Fruit fly (Drosophila melanogaster) whole organism, embryonic: ENCODE data around the gene Men.

ENCODE experiments used
- Abd-B ChIP-seq: fragments of 200-800 bp; sonication (Bioruptor generic); optimal IDR thresholded peaks from 2 replicates; lab custom pipeline; 2018; ENCODE audit warnings: missing biosample characterization, mild to moderate bottlenecking, missing genetic modification characterization, moderate library complexity
- Atf-2 ChIP-seq: fragments of 200-800 bp; sonication (Bioruptor generic); optimal IDR thresholded peaks from 2 replicates; lab custom pipeline; 2016; ENCODE audit warnings: missing biosample characterization, missing genetic modification characterization
- B-H1 ChIP-seq: fragments of 200-800 bp; sonication (Bioruptor generic); IDR thresholded peaks from 3 replicates; pipeline ENCODE4 v1.3.6; 2022; ENCODE audit warnings: missing biosample characterization, missing genetic modification characterization
- CG10979 ChIP-seq: fragments of 200-800 bp; sonication (Bioruptor generic); optimal IDR thresholded peaks from 2 replicates; lab custom pipeline; 2018; ENCODE audit warnings: missing biosample characterization, mild to moderate bottlenecking, missing genetic modification characterization, moderate library complexity
- CG11504 ChIP-seq: fragments of 200-800 bp; sonication (Bioruptor generic); optimal IDR thresholded peaks from 3 replicates; lab custom pipeline; 2019; ENCODE audit warnings: missing biosample characterization, mild to moderate bottlenecking, missing genetic modification characterization, moderate library complexity
- CG12744 ChIP-seq: fragments of 200-800 bp; sonication (Bioruptor generic); optimal IDR thresholded peaks from 2 replicates; lab custom pipeline; 2016; ENCODE audit warnings: missing biosample characterization, missing genetic modification characterization
- CG12942 ChIP-seq: fragments of 200-800 bp; sonication (Bioruptor generic); optimal IDR thresholded peaks from 3 replicates; lab custom pipeline; 2016; ENCODE audit warnings: missing biosample characterization, missing genetic modification characterization
- CG13424 ChIP-seq: fragments of 200-800 bp; sonication (Bioruptor generic); optimal IDR thresholded peaks from 2 replicates; lab custom pipeline; 2019; ENCODE audit warnings: missing biosample characterization, mild to moderate bottlenecking, missing genetic modification characterization, moderate library complexity
- CG14860 ChIP-seq: fragments of 200-800 bp; sonication (Bioruptor generic); IDR thresholded peaks from 3 replicates; pipeline ENCODE4 v1.3.6; 2022; ENCODE audit warnings: missing biosample characterization, missing genetic modification characterization; ENCODE audit not compliant: partially characterized antibody
- CG15269 ChIP-seq: fragments of 200-800 bp; sonication (Bioruptor generic); optimal IDR thresholded peaks from 2 replicates; lab custom pipeline; 2018; ENCODE audit warnings: missing biosample characterization, mild to moderate bottlenecking, missing genetic modification characterization, moderate library complexity
- CG1529 ChIP-seq: fragments of 200-800 bp; sonication (Bioruptor generic); optimal IDR thresholded peaks from 3 replicates; lab custom pipeline; 2018; ENCODE audit warnings: missing biosample characterization, missing genetic modification characterization
- CG1603 ChIP-seq: fragments of 200-800 bp; sonication (Bioruptor generic); optimal IDR thresholded peaks from 2 replicates; lab custom pipeline; 2019; ENCODE audit warnings: missing biosample characterization, mild to moderate bottlenecking, missing genetic modification characterization, moderate library complexity
- CG17359 ChIP-seq: fragments of 200-800 bp; sonication (Bioruptor generic); optimal IDR thresholded peaks from 3 replicates; lab custom pipeline; 2018; ENCODE audit warnings: missing biosample characterization, mild to moderate bottlenecking, missing genetic modification characterization, moderate library complexity
- CG17361 ChIP-seq: fragments of 200-800 bp; sonication (Bioruptor generic); IDR thresholded peaks from 3 replicates; pipeline ENCODE4 v1.3.6; 2022; ENCODE audit warnings: missing biosample characterization, missing genetic modification characterization
- CG17385 ChIP-seq: fragments of 200-800 bp; sonication (Bioruptor generic); optimal IDR thresholded peaks from 3 replicates; lab custom pipeline; 2018; ENCODE audit warnings: missing biosample characterization, mild to moderate bottlenecking, missing genetic modification characterization
- CG2120 ChIP-seq: fragments of 200-800 bp; sonication (Bioruptor generic); optimal IDR thresholded peaks from 3 replicates; lab custom pipeline; 2016; ENCODE audit warnings: missing biosample characterization, missing genetic modification characterization
- CG2678 ChIP-seq: fragments of 200-800 bp; sonication (Bioruptor generic); optimal IDR thresholded peaks from 3 replicates; lab custom pipeline; 2019; ENCODE audit warnings: missing biosample characterization, mild to moderate bottlenecking, missing genetic modification characterization, moderate library complexity
- CG2889 ChIP-seq: fragments of 200-800 bp; sonication (Bioruptor generic); IDR thresholded peaks from 3 replicates; pipeline ENCODE4 v1.3.6; 2022; ENCODE audit warnings: missing biosample characterization, missing genetic modification characterization
- CG30403 ChIP-seq: fragments of 200-800 bp; sonication (Bioruptor generic); optimal IDR thresholded peaks from 3 replicates; lab custom pipeline; 2016; ENCODE audit warnings: missing biosample characterization, missing genetic modification characterization
- CG3281 ChIP-seq: fragments of 200-800 bp; sonication (Bioruptor generic); optimal IDR thresholded peaks from 3 replicates; lab custom pipeline; 2017; ENCODE audit warnings: missing biosample characterization, mild to moderate bottlenecking, missing genetic modification characterization
- CG6654 ChIP-seq: fragments of 200-800 bp; sonication (Bioruptor generic); optimal IDR thresholded peaks from 2 replicates; lab custom pipeline; 2017; ENCODE audit warnings: missing biosample characterization, mild to moderate bottlenecking, missing genetic modification characterization
- CG6791 ChIP-seq: fragments of 200-800 bp; sonication (Bioruptor generic); IDR thresholded peaks from 3 replicates; pipeline ENCODE4 v1.3.6; 2022; ENCODE audit warnings: missing biosample characterization, missing genetic modification characterization; ENCODE audit not compliant: partially characterized antibody
- CG7372 ChIP-seq: fragments of 200-800 bp; sonication (Bioruptor generic); IDR thresholded peaks from 2 replicates; pipeline ENCODE4 v1.3.6; 2022; ENCODE audit warnings: missing biosample characterization, missing genetic modification characterization
- CG9215 ChIP-seq: fragments of 200-800 bp; sonication (Bioruptor generic); IDR thresholded peaks from 2 replicates; pipeline ENCODE4 v1.3.6; 2022; ENCODE audit warnings: missing biosample characterization, missing genetic modification characterization
- CoRest ChIP-seq: fragments of 200-800 bp; sonication (Bioruptor generic); optimal IDR thresholded peaks from 3 replicates; lab custom pipeline; 2018; ENCODE audit warnings: missing biosample characterization, mild to moderate bottlenecking, missing genetic modification characterization, moderate library complexity
- Dip2 ChIP-seq: fragments of 200-800 bp; sonication (Bioruptor generic); IDR thresholded peaks from 2 replicates; pipeline ENCODE4 v1.3.6; 2022; ENCODE audit warnings: missing biosample characterization, missing genetic modification characterization
- Doc2 ChIP-seq: fragments of 200-800 bp; sonication (Bioruptor generic); IDR thresholded peaks from 2 replicates; pipeline ENCODE4 v1.3.6; 2022; ENCODE audit warnings: missing biosample characterization, missing genetic modification characterization
- E2f2 ChIP-seq: fragments of 200-800 bp; sonication (Bioruptor generic); IDR thresholded peaks from 2 replicates; pipeline ENCODE4 v1.3.6; 2022; ENCODE audit warnings: missing biosample characterization, missing genetic modification characterization
- ERR ChIP-seq: fragments of 200-800 bp; sonication (Bioruptor generic); optimal IDR thresholded peaks from 2 replicates; lab custom pipeline; 2016; ENCODE audit warnings: missing biosample characterization, missing genetic modification characterization
- Ets97D ChIP-seq: fragments of 200-800 bp; sonication (Bioruptor generic); optimal IDR thresholded peaks from 3 replicates; lab custom pipeline; 2016; ENCODE audit warnings: missing biosample characterization, missing genetic modification characterization
- Gug ChIP-seq: fragments of 200-800 bp; sonication (Bioruptor generic); IDR thresholded peaks from 4 replicates; pipeline ENCODE4 v1.3.6; 2022; ENCODE audit warnings: missing biosample characterization, missing genetic modification characterization
- H15 ChIP-seq: fragments of 200-800 bp; sonication (Bioruptor generic); IDR thresholded peaks from 3 replicates; pipeline ENCODE4 v1.3.6; 2022; ENCODE audit warnings: missing biosample characterization, missing genetic modification characterization
- Hmr ChIP-seq: fragments of 200-800 bp; sonication (Bioruptor generic); optimal IDR thresholded peaks from 3 replicates; lab custom pipeline; 2017; ENCODE audit warnings: mild to moderate bottlenecking, missing biosample characterization, missing genetic modification reagents, missing genetic modification characterization
- Hr3 ChIP-seq: fragments of 200-800 bp; sonication (Bioruptor generic); optimal IDR thresholded peaks from 3 replicates; lab custom pipeline; 2016; ENCODE audit warnings: missing biosample characterization, missing genetic modification characterization
- Ptx1 ChIP-seq: fragments of 200-800 bp; sonication (Bioruptor generic); IDR thresholded peaks from 2 replicates; pipeline ENCODE4 v1.3.6; 2022; ENCODE audit warnings: missing biosample characterization, missing genetic modification characterization
- Six4 ChIP-seq: fragments of 200-800 bp; sonication (Bioruptor generic); optimal IDR thresholded peaks from 2 replicates; lab custom pipeline; 2016; ENCODE audit warnings: missing biosample characterization, missing genetic modification characterization
- cad ChIP-seq: fragments of >200 bp; optimal IDR thresholded peaks from 2 replicates; lab custom pipeline; 2017; ENCODE audit warnings: missing biosample characterization, missing genetic modification characterization
- gce ChIP-seq: fragments of 200-800 bp; sonication (Bioruptor generic); IDR thresholded peaks from 3 replicates; pipeline ENCODE4 v1.3.6; 2022; ENCODE audit warnings: missing biosample characterization, missing genetic modification characterization
- inv ChIP-seq: fragments of 200-800 bp; sonication (Bioruptor generic); IDR thresholded peaks from 2 replicates; pipeline ENCODE4 v1.3.6; 2022; ENCODE audit warnings: missing biosample characterization, missing genetic modification characterization; ENCODE audit not compliant: partially characterized antibody
- jumu ChIP-seq: fragments of 200-800 bp; sonication (Bioruptor generic); optimal IDR thresholded peaks from 3 replicates; lab custom pipeline; 2016; ENCODE audit warnings: missing biosample characterization, missing genetic modification characterization
- lilli ChIP-seq: fragments of 200-800 bp; sonication (Bioruptor generic); optimal IDR thresholded peaks from 3 replicates; lab custom pipeline; 2016; ENCODE audit warnings: missing biosample characterization, missing genetic modification characterization
- lmd ChIP-seq: fragments of 200-800 bp; sonication (Bioruptor generic); IDR thresholded peaks from 2 replicates; pipeline ENCODE4 v1.3.6; 2022; ENCODE audit warnings: missing biosample characterization, missing genetic modification characterization
- lola ChIP-seq, 3 experiments: fragments of >200 bp in 2 of 3; fragments of 200-800 bp in 1 of 3; sonication (Bioruptor generic) in 1 of 3; optimal IDR thresholded peaks; 2 replicates each; lab custom pipeline; 2017 to 2019; ENCODE audit warnings: missing biosample characterization in 3 of 3, missing genetic modification characterization in 3 of 3, mild to moderate bottlenecking in 1 of 3, moderate library complexity in 1 of 3
- mam ChIP-seq: fragments of 200-800 bp; sonication (Bioruptor generic); optimal IDR thresholded peaks from 3 replicates; lab custom pipeline; 2016; ENCODE audit warnings: missing biosample characterization, missing genetic modification characterization
- oc ChIP-seq: fragments of 200-800 bp; sonication (Bioruptor generic); optimal IDR thresholded peaks from 2 replicates; lab custom pipeline; 2018; ENCODE audit warnings: missing biosample characterization, mild to moderate bottlenecking, missing genetic modification characterization, moderate library complexity
- peb ChIP-seq: fragments of 200-800 bp; sonication (Bioruptor generic); IDR thresholded peaks from 2 replicates; pipeline ENCODE4 v1.3.6; 2022; ENCODE audit warnings: missing biosample characterization, missing genetic modification characterization
- pros ChIP-seq: fragments of 200-800 bp; sonication (Bioruptor generic); optimal IDR thresholded peaks from 3 replicates; lab custom pipeline; 2019; ENCODE audit warnings: missing biosample characterization, mild to moderate bottlenecking, missing genetic modification characterization, moderate library complexity
- psq ChIP-seq: fragments of 200-800 bp; sonication (Bioruptor generic); optimal IDR thresholded peaks from 2 replicates; lab custom pipeline; 2017; ENCODE audit warnings: missing biosample characterization, missing genetic modification characterization
- sens ChIP-seq: fragments of 200-800 bp; sonication (Bioruptor generic); peaks from one replicate; lab custom pipeline; 2016; ENCODE audit warnings: missing biosample characterization, missing genetic modification characterization
- so ChIP-seq: fragments of 200-800 bp; sonication (Bioruptor generic); IDR thresholded peaks from 3 replicates; pipeline ENCODE4 v1.3.6; 2022; ENCODE audit warnings: missing biosample characterization, missing genetic modification characterization
- twi ChIP-seq: fragments of 200-800 bp; optimal IDR thresholded peaks from 2 replicates; lab custom pipeline; 2019; ENCODE audit warnings: missing biosample characterization, mild to moderate bottlenecking, missing genetic modification characterization, moderate library complexity
- zfh2 ChIP-seq: fragments of 200-800 bp; sonication (Bioruptor generic); optimal IDR thresholded peaks from 2 replicates; lab custom pipeline; 2016; ENCODE audit warnings: missing biosample characterization, missing genetic modification characterization

The Men gene

DNA sequence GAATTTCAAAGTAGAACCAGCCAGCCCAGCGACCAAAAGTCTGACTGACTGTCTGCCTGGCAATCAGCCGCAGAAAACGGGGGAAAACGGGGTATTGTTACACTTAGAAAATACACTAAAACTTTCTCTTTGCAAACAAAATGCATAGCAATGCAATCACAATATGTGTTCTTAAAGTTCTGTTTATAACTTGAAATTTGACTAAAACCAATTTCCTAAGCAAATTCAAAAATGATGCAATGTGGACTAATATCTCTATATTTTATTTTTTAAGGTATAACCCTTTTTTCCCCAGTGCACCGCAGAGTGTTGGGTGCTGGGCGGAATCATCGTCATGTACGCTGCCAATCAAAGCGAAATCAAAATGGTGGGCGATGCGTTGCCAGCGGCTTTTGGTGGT lies 28.8 kb upstream of the Men start (continued):
- TF ChIP-seq twi (tag; lab: Kevin White, UChicago), result no peak
- peak; percentile 17 for TF ChIP-seq CG17385 (GFP tag; lab: Kevin White, UChicago)
- TF ChIP-seq sens (GFP tag; lab: Kevin White, UChicago), result peak; percentile 81
- no peak for TF ChIP-seq ERR (GFP tag; lab: Kevin White, UChicago)
- TF ChIP-seq Gug (GFP tag; lab: Robert Waterston, UW), result no peak
- peak; percentile 26; the same call in 1 of the 2 replicates for TF ChIP-seq Ptx1 (GFP tag; lab: Robert Waterston, UW)
- no peak for TF ChIP-seq jumu
- TF ChIP-seq Dip2 (GFP tag; lab: Robert Waterston, UW), result no peak
- TF ChIP-seq cad, result no peak
- TF ChIP-seq CG9215, result peak; percentile 10; the same call in 1 of the 2 replicates
- no peak for TF ChIP-seq CG12744 (GFP tag; lab: Kevin White, UChicago)
- peak; percentile 43 for TF ChIP-seq CG15269 (tag; lab: Kevin White, UChicago)
- TF ChIP-seq oc (tag; lab: Kevin White, UChicago), result no peak
- no peak for TF ChIP-seq CG6654 (GFP tag; lab: Kevin White, UChicago)
- TF ChIP-seq E2f2 (GFP tag; lab: Robert Waterston, UW), result no peak
- TF ChIP-seq gce, result no peak
- TF ChIP-seq mam (GFP tag; lab: Kevin White, UChicago), result peak; percentile 7
- TF ChIP-seq Abd-B (GFP tag; lab: Kevin White, UChicago), result peak; percentile 31
- TF ChIP-seq Atf-2 (GFP tag; lab: Kevin White, UChicago), result no peak
- TF ChIP-seq Six4 (GFP tag; lab: Kevin White, UChicago), result no peak
- peak; percentile 24 for TF ChIP-seq CoRest
- no peak for TF ChIP-seq peb (GFP tag; lab: Robert Waterston, UW)
- TF ChIP-seq CG1603, result no peak
- TF ChIP-seq CG10979 (tag; lab: Kevin White, UChicago), result no peak
- TF ChIP-seq CG11504 (tag; lab: Kevin White, UChicago), result peak; percentile 61
- TF ChIP-seq CG17361 (GFP tag; lab: Robert Waterston, UW), result no peak
- TF ChIP-seq inv (GFP tag; lab: Robert Waterston, UW), result no peak
- TF ChIP-seq CG2120, result peak; percentile 56
- TF ChIP-seq zfh2 (GFP tag; lab: Kevin White, UChicago), result no peak
- no peak for TF ChIP-seq CG14860 (GFP tag; lab: Robert Waterston, UW)
- TF ChIP-seq CG12942 (GFP tag; lab: Kevin White, UChicago), result no peak
- TF ChIP-seq psq (GFP tag; lab: Kevin White, UChicago), result no peak
- no peak for TF ChIP-seq CG7372 (GFP tag; lab: Robert Waterston, UW)
- no peak for TF ChIP-seq Doc2 (GFP tag; lab: Robert Waterston, UW)
- no peak for TF ChIP-seq pros (GFP tag; lab: Kevin White, UChicago)
- TF ChIP-seq so (GFP tag; lab: Robert Waterston, UW), result no peak
- TF ChIP-seq CG17359 (tag; lab: Kevin White, UChicago), result no peak
- TF ChIP-seq CG1529 (GFP tag; lab: Kevin White, UChicago), result no peak
- peak; percentile 19 for TF ChIP-seq CG13424 (tag; lab: Kevin White, UChicago)
- no peak for TF ChIP-seq lola (GFP tag; optimal IDR thresholded peaks at IDR 0.05; lab: Kevin White, UChicago)
- TF ChIP-seq Hmr (GFP tag; lab: Kevin White, UChicago), result peak; percentile 61
- TF ChIP-seq H15 (GFP tag; lab: Robert Waterston, UW), result 0 out of 3 replicates have a peak, but pooled peaks have one; percentile 19
- TF ChIP-seq CG3281, result peak; percentile 18
- TF ChIP-seq CG30403, result peak; percentile 25
- TF ChIP-seq Ets97D, result no peak
- peak; percentile 6; the same call in 1 of the 2 replicates for TF ChIP-seq lmd (GFP tag; lab: Robert Waterston, UW)
- TF ChIP-seq CG2678 (tag; lab: Kevin White, UChicago), result peak; percentile 68
- TF ChIP-seq B-H1 (GFP tag; lab: Robert Waterston, UW), result no peak
- TF ChIP-seq lilli (GFP tag; lab: Kevin White, UChicago), result peak; percentile 5
- no peak for TF ChIP-seq Hr3 (GFP tag; lab: Kevin White, UChicago)
- no peak for TF ChIP-seq CG2889 (GFP tag; lab: Robert Waterston, UW)
- TF ChIP-seq CG6791 (GFP tag; lab: Robert Waterston, UW), result no peak
